Fruit fly (Drosophila melanogaster) whole organism: ENCODE results near the gene Cyp6d4.

Experiments used
- EcR ChIP-seq, 2 experiments: fragments of >200 bp; optimal IDR thresholded peaks; 2 replicates each; lab custom pipeline; 2017; ENCODE audit warnings: missing biosample characterization in 2 of 2, missing genetic modification characterization in 2 of 2, missing genetic modification reagents in 2 of 2
- pan ChIP-seq: fragments of >200 bp; optimal IDR thresholded peaks from 2 replicates; lab custom pipeline; 2017
- usp ChIP-seq: fragments of >200 bp; optimal IDR thresholded peaks from 2 replicates; lab custom pipeline; 2017; ENCODE audit warnings: missing biosample characterization, missing genetic modification characterization, mixed read lengths

DNA sequence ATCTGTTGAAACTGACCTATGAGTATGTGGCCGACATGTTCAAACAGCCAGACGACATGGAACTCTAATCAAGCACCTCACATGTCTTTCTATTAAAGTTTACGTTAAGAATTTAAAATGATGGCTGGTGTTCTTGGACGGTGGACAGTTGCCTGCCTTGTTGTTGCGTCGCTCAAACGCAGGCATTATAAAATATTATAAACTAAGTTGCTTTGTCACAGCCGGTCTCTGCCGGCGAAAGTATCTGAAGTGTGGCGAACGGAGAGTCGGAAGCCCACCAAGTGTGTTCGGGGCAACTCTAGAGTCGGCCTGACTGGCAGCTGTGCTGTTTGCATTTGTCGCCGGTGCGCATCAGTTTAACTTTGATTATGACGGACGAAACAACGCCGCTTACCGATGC is 3.5 kb upstream of the Cyp6d4 start, which contains the start of gene cd:
- TF ChIP-seq EcR (GFP tag; optimal IDR thresholded peaks at IDR 0.05; lab: Kevin White, UChicago) = no peak
- TF ChIP-seq usp (GFP tag; lab: Kevin White, UChicago) = no peak
- no peak for TF ChIP-seq pan (lab: Kevin White, UChicago)
